Worm (Caenorhabditis elegans) whole organism, L4/young adult: Measurements from ENCODE around the gene F15D4.2.

Experiments used
- W03F9.2 ChIP-seq: fragments of 150-350 bp; optimal IDR thresholded peaks from 2 replicates; lab custom pipeline; 2014; ENCODE audit warnings: missing biosample characterization, missing genetic modification characterization
- dao-5 ChIP-seq: sonication (generic microtip); optimal IDR thresholded peaks from 2 replicates; lab custom pipeline; 2016; ENCODE audit warnings: missing genotype, missing genetic modification characterization, moderate library complexity, missing compliant biosample characterization
- him-1 ChIP-seq: sonication (generic microtip); optimal IDR thresholded peaks from 2 replicates; lab custom pipeline; 2016; ENCODE audit warnings: missing genotype, missing genetic modification reagents, missing genetic modification characterization, missing compliant biosample characterization

ce11 chrII:13237829-13238404 lies 22.0 kb downstream of the F15D4.2 start, which contains the start of gene romo-1:
- peak; percentile 84 for TF ChIP-seq W03F9.2
- no peak for TF ChIP-seq dao-5 (tag; lab: Kevin White, UChicago)
- peak; percentile 3 for TF ChIP-seq him-1 (tag; lab: Kevin White, UChicago)
